Worm (Caenorhabditis elegans) whole organism, L1 larva: ENCODE data around the gene F37H8.6.

ENCODE experiments used
- F16B12.6 ChIP-seq: fragments of 150-350 bp; optimal IDR thresholded peaks from 2 replicates; lab custom pipeline; 2014; ENCODE audit warnings: missing biosample characterization, missing genetic modification characterization
- aly-2 ChIP-seq: fragments of 150-350 bp; optimal IDR thresholded peaks from 2 replicates; lab custom pipeline; 2014; ENCODE audit warnings: missing biosample characterization, missing genetic modification characterization
- blmp-1 ChIP-seq: fragments of 150-350 bp; optimal IDR thresholded peaks from 2 replicates; lab custom pipeline; 2014; ENCODE audit warnings: missing biosample characterization, missing genetic modification characterization
- ceh-8 ChIP-seq: fragments of 200-800 bp; sonication (Bioruptor generic); optimal IDR thresholded peaks from 2 replicates; lab custom pipeline; 2018; ENCODE audit warnings: mild to moderate bottlenecking, missing genetic modification characterization, moderate library complexity, missing compliant biosample characterization
- ceh-82 ChIP-seq, 3 experiments: fragments of 150-350 bp in 1 of 3; sonication (generic microtip) in 2 of 3; optimal IDR thresholded peaks; 2 replicates each; lab custom pipeline; 2014 to 2017; ENCODE audit warnings: missing biosample characterization in 3 of 3, missing genetic modification characterization in 3 of 3
- ceh-90 ChIP-seq: sonication (generic microtip); optimal IDR thresholded peaks from 2 replicates; lab custom pipeline; 2016; ENCODE audit warnings: missing genetic modification characterization, missing compliant biosample characterization
- efl-1 ChIP-seq, 4 experiments: fragments of 150-350 bp; optimal IDR thresholded peaks in 3 of 4; peaks in 1 of 4; 1 replicate in 1 of 4; 2 replicates in 3 of 4; lab custom pipeline; 2014; ENCODE audit warnings: missing biosample characterization in 2 of 4, missing genetic modification characterization in 2 of 4, missing genetic modification reagents in 2 of 4
- efl-3 ChIP-seq: fragments of 200-800 bp; sonication (Bioruptor generic); optimal IDR thresholded peaks from 2 replicates; lab custom pipeline; 2018; ENCODE audit warnings: mild to moderate bottlenecking, missing genetic modification characterization, missing compliant biosample characterization
- egl-13 ChIP-seq: sonication (generic microtip); optimal IDR thresholded peaks from 2 replicates; lab custom pipeline; 2016; ENCODE audit warnings: missing genotype, missing genetic modification reagents, missing genetic modification characterization, missing compliant biosample characterization
- elt-3 ChIP-seq, 6 experiments: fragments of 150-350 bp in 1 of 6; sonication (generic microtip); optimal IDR thresholded peaks; 2 replicates each; lab custom pipeline; 2017 to 2018; ENCODE audit warnings: missing biosample characterization in 6 of 6, missing genetic modification characterization in 6 of 6, inconsistent platforms in 1 of 6
- fkh-8 ChIP-seq: sonication (generic microtip); optimal IDR thresholded peaks from 2 replicates; lab custom pipeline; 2016; ENCODE audit warnings: mild to moderate bottlenecking, missing genetic modification characterization, missing compliant biosample characterization
- fos-1 ChIP-seq: fragments of 150-350 bp; optimal IDR thresholded peaks from 2 replicates; lab custom pipeline; 2014; ENCODE audit warnings: missing biosample characterization, missing genetic modification characterization
- grh-1 ChIP-seq: fragments of 200-800 bp; sonication (Bioruptor generic); IDR thresholded peaks from 2 replicates; pipeline ENCODE4 v1.3.6; 2022; ENCODE audit warnings: missing genetic modification reagents, missing genetic modification characterization, missing compliant biosample characterization
- irx-1 ChIP-seq: sonication (generic microtip); optimal IDR thresholded peaks from 2 replicates; lab custom pipeline; 2016; ENCODE audit warnings: missing genetic modification characterization, missing compliant biosample characterization
- jun-1 ChIP-seq: fragments of 150-350 bp; optimal IDR thresholded peaks from 2 replicates; lab custom pipeline; 2014; ENCODE audit warnings: missing biosample characterization, missing genetic modification reagents, missing genetic modification characterization
- lin-14 ChIP-seq: fragments of 200-800 bp; sonication (Bioruptor generic); optimal IDR thresholded peaks from 2 replicates; lab custom pipeline; 2018; ENCODE audit warnings: mild to moderate bottlenecking, missing genetic modification characterization, moderate library complexity, missing compliant biosample characterization
- mef-2 ChIP-seq: fragments of 150-350 bp; optimal IDR thresholded peaks from 2 replicates; lab custom pipeline; 2014; ENCODE audit warnings: missing biosample characterization, missing genetic modification characterization
- mep-1 ChIP-seq: fragments of 150-350 bp; optimal IDR thresholded peaks from 2 replicates; lab custom pipeline; 2014; ENCODE audit warnings: missing biosample characterization, missing genetic modification characterization
- nhr-71 ChIP-seq: sonication (generic microtip); optimal IDR thresholded peaks from 2 replicates; lab custom pipeline; 2016; ENCODE audit warnings: mild to moderate bottlenecking, missing genetic modification characterization, moderate library complexity, missing compliant biosample characterization
- nhr-85 ChIP-seq: sonication (generic microtip); peaks from one replicate; lab custom pipeline; 2016; ENCODE audit warnings: missing genetic modification characterization, inconsistent platforms, missing compliant biosample characterization
- pag-3 ChIP-seq: sonication (generic microtip); optimal IDR thresholded peaks from 2 replicates; lab custom pipeline; 2017; ENCODE audit warnings: missing genetic modification characterization, mild to moderate bottlenecking, missing compliant biosample characterization, antibody characterized with exemption, borderline replicate concordance; ENCODE audit not compliant: insufficient read depth
- rnt-1 ChIP-seq: sonication (generic microtip); optimal IDR thresholded peaks from 2 replicates; lab custom pipeline; 2016; ENCODE audit warnings: mild to moderate bottlenecking, missing genetic modification characterization, moderate library complexity, missing compliant biosample characterization
- snpc-4 ChIP-seq: fragments of 150-350 bp; optimal IDR thresholded peaks from 2 replicates; lab custom pipeline; 2014; ENCODE audit warnings: missing biosample characterization, missing genetic modification characterization
- snu-23 ChIP-seq: sonication (generic microtip); optimal IDR thresholded peaks from 2 replicates; lab custom pipeline; 2016; ENCODE audit warnings: missing genetic modification characterization, missing compliant biosample characterization
- tlp-1 ChIP-seq: fragments of 150-350 bp; optimal IDR thresholded peaks from 2 replicates; lab custom pipeline; 2014; ENCODE audit warnings: missing biosample characterization, missing genetic modification characterization
- unc-130 ChIP-seq: fragments of 150-350 bp; optimal IDR thresholded peaks from 2 replicates; lab custom pipeline; 2017; ENCODE audit warnings: missing biosample characterization, missing genetic modification characterization, inconsistent platforms
- unc-86 ChIP-seq: sonication (generic microtip); optimal IDR thresholded peaks from 2 replicates; lab custom pipeline; 2016; ENCODE audit warnings: missing genetic modification characterization, missing compliant biosample characterization
- zip-4 ChIP-seq: fragments of 200-800 bp; sonication (Bioruptor generic); optimal IDR thresholded peaks from 2 replicates; lab custom pipeline; 2018; ENCODE audit warnings: mild to moderate bottlenecking, missing genetic modification characterization, moderate library complexity, missing compliant biosample characterization
- ztf-11 ChIP-seq, 2 experiments: sonication (generic microtip); optimal IDR thresholded peaks; 2 replicates each; lab custom pipeline; 2016 to 2017; ENCODE audit warnings: missing genetic modification characterization in 2 of 2, missing biosample characterization in 1 of 2, missing compliant biosample characterization in 1 of 2

Gene F37H8.6

DNA sequence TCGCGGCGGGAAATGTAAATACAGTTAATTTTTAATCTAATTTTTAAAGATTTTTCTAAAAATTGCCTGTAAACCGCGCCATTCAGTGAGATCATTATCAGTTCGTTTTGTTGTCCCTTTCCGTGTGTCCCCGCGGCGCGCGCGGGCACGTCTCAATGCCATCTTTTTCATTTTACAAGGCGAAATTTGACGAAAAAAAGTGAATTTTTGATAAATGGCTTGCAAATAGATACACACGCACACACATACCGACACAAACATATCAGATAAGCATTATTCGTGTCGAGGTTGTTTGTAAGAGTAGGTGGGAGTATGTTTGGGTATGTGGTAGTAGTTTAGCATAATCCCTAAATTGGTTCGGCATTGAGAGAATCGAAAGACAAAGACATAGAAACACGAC is 28.5 kb upstream of the F37H8.6 start:
- TF ChIP-seq lin-14 (GFP tag; lab: Kevin White, UChicago), result peak; percentile 70
- no peak for TF ChIP-seq fos-1 (tag; lab: Kevin White, UChicago)
- TF ChIP-seq nhr-85 (tag; lab: Kevin White, UChicago), result peak; percentile 92
- TF ChIP-seq snu-23 (GFP tag; lab: Kevin White, UChicago), result peak; percentile 17
- TF ChIP-seq mep-1, result peak; percentile 9
- TF ChIP-seq blmp-1 (tag; lab: Kevin White, UChicago), result peak; percentile 96
- no peak for TF ChIP-seq elt-3 (tag; optimal IDR thresholded peaks at IDR 0.05; lab: Kevin White, UChicago)

DNA sequence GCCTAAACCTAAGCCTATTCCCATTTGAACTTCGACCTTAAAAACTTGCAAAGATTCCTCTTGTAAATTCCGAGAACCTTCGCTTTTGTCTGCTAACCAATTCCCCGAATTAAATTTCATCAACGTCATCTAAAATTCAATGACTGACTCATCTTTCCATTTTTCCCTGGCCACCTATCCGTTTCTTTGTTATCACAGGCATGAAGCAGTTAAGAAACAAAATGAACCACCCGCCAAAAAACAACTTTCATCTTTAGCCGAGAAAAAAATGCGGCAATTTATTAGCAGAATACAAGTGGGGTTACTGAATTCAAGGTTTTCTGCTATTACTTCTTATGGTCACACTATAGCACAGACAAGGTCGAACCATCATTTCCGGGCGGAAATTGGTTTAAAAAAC is 27.5 kb upstream of the F37H8.6 start:
- TF ChIP-seq nhr-85 (tag; lab: Kevin White, UChicago) (peak; percentile 70), lin-14 (GFP tag; lab: Kevin White, UChicago) (peak; percentile 35), rnt-1 (tag; lab: Kevin White, UChicago) (no peak), blmp-1 (tag; lab: Kevin White, UChicago) (peak; percentile 54), egl-13 (tag; lab: Kevin White, UChicago) (no peak)

DNA sequence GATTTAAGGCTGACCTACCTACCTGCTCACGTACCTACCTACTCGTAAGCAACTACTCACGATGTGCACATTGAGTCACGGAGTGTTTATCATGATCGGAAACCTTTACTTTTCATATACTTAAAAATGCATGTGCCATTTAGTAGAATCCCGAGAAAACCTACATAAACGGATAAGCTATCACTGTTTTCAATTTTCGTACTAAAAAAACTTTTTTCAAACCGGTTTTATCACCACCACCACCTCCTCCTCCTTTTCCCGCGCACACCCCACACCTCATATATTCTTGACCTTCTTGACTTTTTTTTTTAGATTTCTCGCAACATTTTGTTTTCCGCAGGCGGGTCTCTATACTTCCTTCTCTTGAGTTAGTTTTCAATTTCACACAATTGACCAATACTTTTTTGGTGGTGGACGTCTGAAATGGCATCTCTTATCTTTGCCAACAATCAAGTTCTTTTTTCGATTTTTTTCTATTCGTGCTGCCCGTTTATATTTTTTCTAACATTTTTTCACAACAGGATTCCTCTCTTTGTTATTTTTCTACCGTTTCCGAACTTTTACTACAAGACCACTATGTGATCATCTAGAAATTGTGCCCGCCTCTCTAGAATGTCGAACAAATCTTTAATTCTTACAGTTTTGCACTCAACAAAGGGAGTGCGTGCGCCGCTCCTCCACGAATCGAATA is 25.4 kb upstream of the F37H8.6 start, which contains the start of gene srap-1:
TSS of gene srap-1 (plus strand) at position 641 of the 691 bp plus-strand sequence.
- TF ChIP-seq ceh-90 (tag; lab: Kevin White, UChicago) (no peak), lin-14 (GFP tag; lab: Kevin White, UChicago) (peak; percentile 8), nhr-85 (tag; lab: Kevin White, UChicago) (peak; percentile 68), blmp-1 (tag; lab: Kevin White, UChicago) (peak; percentile 48), grh-1 (peak; percentile 56), efl-3 (GFP tag; lab: Kevin White, UChicago) (no peak), rnt-1 (tag; lab: Kevin White, UChicago) (no peak)
- TF ChIP-seq, all 84 proteins: peak for 4

DNA sequence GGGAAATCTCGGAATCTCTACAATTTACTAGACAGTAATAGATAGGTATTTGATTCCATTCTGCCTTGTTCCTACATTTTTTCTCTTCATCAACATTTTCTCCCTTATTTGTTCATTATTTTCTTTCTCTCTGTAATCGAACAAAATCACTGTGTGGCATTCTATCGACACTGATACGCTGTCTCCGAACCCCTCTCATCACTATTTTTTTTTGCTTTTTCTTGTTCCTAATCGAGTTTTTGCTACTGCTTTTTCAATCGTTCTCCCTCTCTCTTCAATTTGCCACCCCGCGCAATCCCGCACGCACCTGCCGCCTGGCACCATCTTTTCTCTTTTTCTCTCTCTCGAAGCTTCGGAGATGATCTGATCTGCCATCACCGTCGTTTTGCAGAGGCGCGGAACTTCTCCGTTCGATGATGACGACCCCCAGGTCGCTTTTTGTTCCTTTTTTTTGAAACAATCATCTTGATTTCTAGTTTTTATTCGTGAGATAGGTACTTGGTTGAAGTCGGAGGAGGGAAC is 23.0 kb upstream of the F37H8.6 start:
- TF ChIP-seq ceh-82 (tag; optimal IDR thresholded peaks at IDR 0.05; lab: Kevin White, UChicago) (no peak), pag-3 (tag; lab: Kevin White, UChicago) (peak; percentile 11), lin-14 (GFP tag; lab: Kevin White, UChicago) (peak; percentile 20), blmp-1 (tag; lab: Kevin White, UChicago) (peak; percentile 61)

- no peak for TF ChIP-seq efl-1 (optimal IDR thresholded peaks at IDR 0.05; lab: Kevin White, UChicago)
- TF ChIP-seq efl-1 (GFP tag; optimal IDR thresholded peaks at IDR 0.05 in 1 of 2; lab: Kevin White, UChicago), result peak in 1 of 2 experiments; percentile 77
- TF ChIP-seq elt-3 (tag; optimal IDR thresholded peaks at IDR 0.05; lab: Kevin White, UChicago), result peak in 1 of 6 experiments; percentile 59
- TF ChIP-seq blmp-1 (tag; lab: Kevin White, UChicago), result peak; percentile 74
- TF ChIP-seq unc-86, result no peak
These were observed 16.2 kb upstream of the F37H8.6 start for ce11 chrII:11193523-11193922.

DNA sequence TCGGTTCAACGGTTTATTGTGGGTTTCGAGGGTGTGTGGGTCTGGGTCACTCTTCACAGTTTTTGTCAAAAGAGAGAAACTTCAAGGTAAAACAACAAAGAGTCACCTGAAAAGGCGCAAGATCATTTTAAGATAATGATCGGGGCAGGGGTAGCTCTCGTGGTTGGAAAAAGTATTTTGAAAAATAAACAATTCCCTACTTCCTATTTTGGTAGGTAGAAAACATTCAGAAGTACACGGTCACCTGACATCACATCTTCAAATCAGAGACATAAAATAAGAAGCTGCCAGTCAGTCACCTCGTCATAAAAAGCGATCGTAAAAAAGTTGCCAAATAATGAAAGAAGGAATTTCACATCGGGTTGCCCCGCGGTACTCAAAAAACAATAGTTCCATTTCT is 15.2 kb upstream of the F37H8.6 start:
- TF ChIP-seq efl-3 (GFP tag; lab: Kevin White, UChicago), result no peak
- TF ChIP-seq snpc-4, result no peak
- TF ChIP-seq F16B12.6 (tag; lab: Kevin White, UChicago), result no peak
- no peak for TF ChIP-seq jun-1 (tag; lab: Kevin White, UChicago)
- TF ChIP-seq lin-14 (GFP tag; lab: Kevin White, UChicago), result peak; percentile 14
- no peak for TF ChIP-seq efl-1 (optimal IDR thresholded peaks at IDR 0.05; lab: Kevin White, UChicago)
- peak in 1 of 2 experiments; percentile 58 for TF ChIP-seq efl-1 (GFP tag; optimal IDR thresholded peaks at IDR 0.05 in 1 of 2; lab: Kevin White, UChicago)
- TF ChIP-seq ceh-8 (GFP tag; lab: Kevin White, UChicago), result no peak
- peak; percentile 71 for TF ChIP-seq nhr-85 (tag; lab: Kevin White, UChicago)
- no peak for TF ChIP-seq tlp-1
- no peak for TF ChIP-seq irx-1 (tag; lab: Kevin White, UChicago)

DNA sequence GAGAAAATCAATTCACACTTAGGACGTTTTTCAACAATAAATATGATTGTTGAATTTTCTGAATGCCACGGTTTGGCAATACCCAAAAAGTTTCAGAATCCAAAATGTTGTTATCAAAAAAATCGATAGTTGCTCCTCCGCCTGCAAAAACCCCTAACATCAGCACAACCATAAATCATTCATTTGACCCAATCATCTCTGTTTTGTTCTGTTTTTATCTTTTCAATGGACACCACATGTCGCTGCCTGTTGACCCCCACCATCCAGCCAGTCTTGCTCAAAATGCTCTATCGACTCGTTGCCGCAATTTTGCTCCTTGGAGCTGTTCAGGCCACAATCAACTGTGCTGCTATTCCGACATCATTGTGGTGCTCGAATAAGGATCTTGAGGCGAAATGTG is 10.8 kb upstream of the F37H8.6 start, which contains the start of gene F37H8.5:
TSS of gene F37H8.5 (plus strand) at position 181 of the 400 bp plus-strand sequence.
- TF ChIP-seq ztf-11 (tag; optimal IDR thresholded peaks at IDR 0.05; lab: Kevin White, UChicago) (no peak), nhr-71 (peak; percentile 46), rnt-1 (tag; lab: Kevin White, UChicago) (peak; percentile 59), unc-130 (peak; percentile 2), lin-14 (GFP tag; lab: Kevin White, UChicago) (peak; percentile 7), mef-2 (tag; lab: Kevin White, UChicago) (no peak), aly-2 (tag; lab: Kevin White, UChicago) (no peak), fkh-8 (tag; lab: Kevin White, UChicago) (no peak), zip-4 (GFP tag; lab: Kevin White, UChicago) (no peak), efl-1 (optimal IDR thresholded peaks at IDR 0.05; lab: Kevin White, UChicago) (no peak), efl-1 (GFP tag; optimal IDR thresholded peaks at IDR 0.05 in 1 of 2; lab: Kevin White, UChicago) (peak in 1 of 2 experiments; percentile 19)
